Fruit fly (Drosophila melanogaster) whole organism, embryonic: ENCODE measurements around the gene Prp39.

Experiments used
- CG10209 ChIP-seq: fragments of 200-800 bp; sonication (Bioruptor generic); optimal IDR thresholded peaks from 3 replicates; lab custom pipeline; 2017; ENCODE audit warnings: missing biosample characterization, mild to moderate bottlenecking, missing genetic modification characterization, missing genetic modification reagents
- CG10274 ChIP-seq: fragments of 200-800 bp; sonication (Bioruptor generic); optimal IDR thresholded peaks from 3 replicates; lab custom pipeline; 2017; ENCODE audit warnings: missing biosample characterization, mild to moderate bottlenecking, missing genetic modification characterization
- CG10431 ChIP-seq: fragments of 200-800 bp; sonication (Bioruptor generic); optimal IDR thresholded peaks from 3 replicates; lab custom pipeline; 2018; ENCODE audit warnings: missing biosample characterization, mild to moderate bottlenecking, missing genetic modification characterization
- CG10462 ChIP-seq: fragments of 200-800 bp; sonication (Bioruptor generic); optimal IDR thresholded peaks from 2 replicates; lab custom pipeline; 2016; ENCODE audit warnings: missing biosample characterization, missing genetic modification characterization
- CG10979 ChIP-seq: fragments of 200-800 bp; sonication (Bioruptor generic); optimal IDR thresholded peaks from 2 replicates; lab custom pipeline; 2018; ENCODE audit warnings: missing biosample characterization, mild to moderate bottlenecking, missing genetic modification characterization, moderate library complexity
- CG12155 ChIP-seq: fragments of 200-800 bp; sonication (Bioruptor generic); optimal IDR thresholded peaks from 3 replicates; lab custom pipeline; 2016; ENCODE audit warnings: missing biosample characterization, missing genetic modification characterization
- CG1233 ChIP-seq: fragments of 200-800 bp; sonication (Bioruptor generic); optimal IDR thresholded peaks from 4 replicates; lab custom pipeline; 2018; ENCODE audit warnings: missing biosample characterization, mild to moderate bottlenecking, missing genetic modification characterization
- CG12769 ChIP-seq: fragments of 200-800 bp; sonication (Bioruptor generic); optimal IDR thresholded peaks from 2 replicates; lab custom pipeline; 2019; ENCODE audit warnings: missing biosample characterization, mild to moderate bottlenecking, missing genetic modification characterization, moderate library complexity
- CG13424 ChIP-seq: fragments of 200-800 bp; sonication (Bioruptor generic); optimal IDR thresholded peaks from 2 replicates; lab custom pipeline; 2019; ENCODE audit warnings: missing biosample characterization, mild to moderate bottlenecking, missing genetic modification characterization, moderate library complexity
- CG16863 ChIP-seq: fragments of 200-800 bp; sonication (Bioruptor generic); optimal IDR thresholded peaks from 3 replicates; lab custom pipeline; 2016; ENCODE audit warnings: missing biosample characterization, missing genetic modification characterization
- CG17568 ChIP-seq: fragments of 200-800 bp; sonication (Bioruptor generic); optimal IDR thresholded peaks from 2 replicates; lab custom pipeline; 2018; ENCODE audit warnings: missing biosample characterization, mild to moderate bottlenecking, missing genetic modification characterization, moderate library complexity
- CG2116 ChIP-seq: fragments of 200-800 bp; sonication (Bioruptor generic); optimal IDR thresholded peaks from 3 replicates; lab custom pipeline; 2018; ENCODE audit warnings: missing biosample characterization, mild to moderate bottlenecking, missing genetic modification characterization
- CG2129 ChIP-seq: fragments of 200-800 bp; sonication (Bioruptor generic); IDR thresholded peaks from 2 replicates; pipeline ENCODE4 v1.3.6; 2022; ENCODE audit warnings: missing biosample characterization, missing genetic modification characterization; ENCODE audit not compliant: partially characterized antibody
- CG2875 ChIP-seq: fragments of 200-800 bp; sonication (Bioruptor generic); optimal IDR thresholded peaks from 2 replicates; lab custom pipeline; 2017; ENCODE audit warnings: missing biosample characterization, mild to moderate bottlenecking, missing genetic modification characterization, missing genetic modification reagents
- CG31224 ChIP-seq: fragments of 200-800 bp; sonication (Bioruptor generic); IDR thresholded peaks from 2 replicates; pipeline ENCODE4 v1.3.6; 2022; ENCODE audit warnings: missing biosample characterization, missing genetic modification characterization
- CG3281 ChIP-seq: fragments of 200-800 bp; sonication (Bioruptor generic); optimal IDR thresholded peaks from 3 replicates; lab custom pipeline; 2017; ENCODE audit warnings: missing biosample characterization, mild to moderate bottlenecking, missing genetic modification characterization
- CG3847 ChIP-seq: fragments of 200-800 bp; sonication (Bioruptor generic); IDR thresholded peaks from 2 replicates; pipeline ENCODE4 v1.3.6; 2022; ENCODE audit warnings: missing biosample characterization, missing genetic modification characterization
- CG6654 ChIP-seq: fragments of 200-800 bp; sonication (Bioruptor generic); optimal IDR thresholded peaks from 2 replicates; lab custom pipeline; 2017; ENCODE audit warnings: missing biosample characterization, mild to moderate bottlenecking, missing genetic modification characterization
- CG6689 ChIP-seq: fragments of 200-800 bp; sonication (Bioruptor generic); IDR thresholded peaks from 2 replicates; pipeline ENCODE4 v1.3.6; 2022; ENCODE audit warnings: missing biosample characterization, missing genetic modification characterization
- CG6791 ChIP-seq: fragments of 200-800 bp; sonication (Bioruptor generic); IDR thresholded peaks from 3 replicates; pipeline ENCODE4 v1.3.6; 2022; ENCODE audit warnings: missing biosample characterization, missing genetic modification characterization; ENCODE audit not compliant: partially characterized antibody
- CG8290 ChIP-seq, 3 experiments: fragments of 200-800 bp; sonication (Bioruptor generic); optimal IDR thresholded peaks; 2 replicates each; lab custom pipeline; 2016 to 2019; ENCODE audit warnings: missing biosample characterization in 3 of 3, missing genetic modification characterization in 3 of 3, mild to moderate bottlenecking in 2 of 3, moderate library complexity in 1 of 3
- CG8388 ChIP-seq: fragments of 200-800 bp; sonication (Bioruptor generic); optimal IDR thresholded peaks from 2 replicates; lab custom pipeline; 2019; ENCODE audit warnings: missing biosample characterization, mild to moderate bottlenecking, missing genetic modification characterization, moderate library complexity
- CG9727 ChIP-seq: fragments of 200-800 bp; sonication (Bioruptor generic); optimal IDR thresholded peaks from 3 replicates; lab custom pipeline; 2017; ENCODE audit warnings: missing biosample characterization, mild to moderate bottlenecking, missing genetic modification characterization
- CTCF ChIP-seq: fragments of 200-800 bp; sonication (Bioruptor generic); optimal IDR thresholded peaks from 2 replicates; lab custom pipeline; 2017; ENCODE audit warnings: missing biosample characterization, mild to moderate bottlenecking, missing genetic modification characterization, moderate library complexity
- D19B ChIP-seq: fragments of 200-800 bp; sonication (Bioruptor generic); optimal IDR thresholded peaks from 2 replicates; lab custom pipeline; 2017; ENCODE audit warnings: missing biosample characterization, mild to moderate bottlenecking, missing genetic modification characterization
- Doc2 ChIP-seq: fragments of 200-800 bp; sonication (Bioruptor generic); IDR thresholded peaks from 2 replicates; pipeline ENCODE4 v1.3.6; 2022; ENCODE audit warnings: missing biosample characterization, missing genetic modification characterization
- Eip74EF ChIP-seq, 2 experiments: fragments of 200-800 bp in 1 of 2; fragments of >200 bp in 1 of 2; sonication (Bioruptor generic) in 1 of 2; optimal IDR thresholded peaks; 2 replicates each; lab custom pipeline; 2017 to 2019; ENCODE audit warnings: missing biosample characterization in 2 of 2, missing genetic modification characterization in 2 of 2, mild to moderate bottlenecking in 1 of 2, moderate library complexity in 1 of 2
- MBD-R2 ChIP-seq: fragments of 200-800 bp; sonication (Bioruptor generic); IDR thresholded peaks from 2 replicates; pipeline ENCODE4 v1.3.6; 2022; ENCODE audit warnings: missing biosample characterization, missing genetic modification characterization
- MESR4 ChIP-seq: fragments of 200-800 bp; sonication (Bioruptor generic); optimal IDR thresholded peaks from 2 replicates; lab custom pipeline; 2018; ENCODE audit warnings: missing biosample characterization, mild to moderate bottlenecking, missing genetic modification characterization, moderate library complexity
- NC2β ChIP-seq: fragments of 200-800 bp; sonication (Bioruptor generic); optimal IDR thresholded peaks from 2 replicates; lab custom pipeline; 2016; ENCODE audit warnings: missing biosample characterization, missing genetic modification characterization
- Rx ChIP-seq: fragments of 200-800 bp; sonication (Bioruptor generic); IDR thresholded peaks from 2 replicates; pipeline ENCODE4 v1.3.6; 2022; ENCODE audit warnings: missing biosample characterization, missing genetic modification characterization
- Sox102F ChIP-seq: fragments of 200-800 bp; sonication (Bioruptor generic); optimal IDR thresholded peaks from 2 replicates; lab custom pipeline; 2018; ENCODE audit warnings: missing biosample characterization, mild to moderate bottlenecking, missing genetic modification characterization, moderate library complexity
- ap ChIP-seq: fragments of 200-800 bp; sonication (Bioruptor generic); IDR thresholded peaks from 2 replicates; pipeline ENCODE4 v1.3.6; 2022; ENCODE audit warnings: missing biosample characterization, missing genetic modification characterization
- bsh ChIP-seq, 2 experiments: fragments of 200-800 bp; sonication (Bioruptor generic); optimal IDR thresholded peaks; 2 replicates each; lab custom pipeline; 2017 to 2018; ENCODE audit warnings: mild to moderate bottlenecking in 2 of 2, missing biosample characterization in 2 of 2, missing genetic modification characterization in 2 of 2, moderate library complexity in 1 of 2
- cg ChIP-seq: fragments of 200-800 bp; sonication (Bioruptor generic); optimal IDR thresholded peaks from 3 replicates; lab custom pipeline; 2019; ENCODE audit warnings: missing biosample characterization, mild to moderate bottlenecking, missing genetic modification characterization, moderate library complexity
- chinmo ChIP-seq: fragments of 200-800 bp; sonication (Bioruptor generic); IDR thresholded peaks from 4 replicates; pipeline ENCODE4 v1.3.6; 2022; ENCODE audit warnings: missing biosample characterization, missing genetic modification characterization; ENCODE audit not compliant: partially characterized antibody
- chm ChIP-seq: fragments of 200-800 bp; sonication (Bioruptor generic); IDR thresholded peaks from 2 replicates; pipeline ENCODE4 v1.3.6; 2022; ENCODE audit warnings: missing biosample characterization, missing genetic modification characterization
- ci ChIP-seq: fragments of 200-800 bp; sonication (Bioruptor generic); IDR thresholded peaks from 3 replicates; pipeline ENCODE4 v1.3.6; 2022; ENCODE audit warnings: missing biosample characterization, missing genetic modification characterization
- crp ChIP-seq, 2 experiments: fragments of 200-800 bp; sonication (Bioruptor generic); optimal IDR thresholded peaks; 2 replicates in 1 of 2; 3 replicates in 1 of 2; lab custom pipeline; 2017; ENCODE audit warnings: missing biosample characterization in 2 of 2, missing genetic modification characterization in 2 of 2, mild to moderate bottlenecking in 1 of 2, moderate library complexity in 1 of 2
- dati ChIP-seq: fragments of 200-800 bp; sonication (Bioruptor generic); IDR thresholded peaks from 2 replicates; pipeline ENCODE4 v1.3.6; 2022; ENCODE audit warnings: missing biosample characterization, missing genetic modification characterization
- ewg ChIP-seq: fragments of 200-800 bp; sonication (Bioruptor generic); optimal IDR thresholded peaks from 3 replicates; lab custom pipeline; 2017; ENCODE audit warnings: mild to moderate bottlenecking, missing biosample characterization, missing genetic modification reagents, missing genetic modification characterization
- fd102C ChIP-seq: fragments of 200-800 bp; sonication (Bioruptor generic); optimal IDR thresholded peaks from 2 replicates; lab custom pipeline; 2018; ENCODE audit warnings: missing biosample characterization, mild to moderate bottlenecking, missing genetic modification characterization, moderate library complexity
- fru ChIP-seq: fragments of >200 bp; optimal IDR thresholded peaks from 2 replicates; lab custom pipeline; 2017
- gro ChIP-seq: fragments of 200-800 bp; sonication (Bioruptor generic); optimal IDR thresholded peaks from 2 replicates; lab custom pipeline; 2016; ENCODE audit warnings: missing biosample characterization, missing genetic modification characterization
- psq ChIP-seq: fragments of 200-800 bp; sonication (Bioruptor generic); optimal IDR thresholded peaks from 2 replicates; lab custom pipeline; 2017; ENCODE audit warnings: missing biosample characterization, missing genetic modification characterization
- sd ChIP-seq: fragments of 200-800 bp; sonication (Bioruptor generic); optimal IDR thresholded peaks from 3 replicates; lab custom pipeline; 2018; ENCODE audit warnings: missing biosample characterization, mild to moderate bottlenecking, missing genetic modification characterization, moderate library complexity
- so ChIP-seq: fragments of 200-800 bp; sonication (Bioruptor generic); IDR thresholded peaks from 3 replicates; pipeline ENCODE4 v1.3.6; 2022; ENCODE audit warnings: missing biosample characterization, missing genetic modification characterization
- sqz ChIP-seq: fragments of 200-800 bp; sonication (Bioruptor generic); optimal IDR thresholded peaks from 3 replicates; lab custom pipeline; 2018; ENCODE audit warnings: missing biosample characterization, mild to moderate bottlenecking, missing genetic modification characterization
- stwl ChIP-seq: fragments of 200-800 bp; sonication (Bioruptor generic); optimal IDR thresholded peaks from 3 replicates; lab custom pipeline; 2018; ENCODE audit warnings: missing biosample characterization, mild to moderate bottlenecking, missing genetic modification characterization, moderate library complexity
- unpg ChIP-seq: fragments of 200-800 bp; sonication (Bioruptor generic); optimal IDR thresholded peaks from 3 replicates; lab custom pipeline; 2018; ENCODE audit warnings: missing biosample characterization, mild to moderate bottlenecking, missing genetic modification characterization, moderate library complexity

Gene Prp39

dm6 chr3R:28858241-28858647, 46.3 kb downstream of the Prp39 start (continued):
- TF ChIP-seq CG8290 (GFP tag; optimal IDR thresholded peaks at IDR 0.05; lab: Kevin White, UChicago) (peak; percentile 24), CG8290 (tag; optimal IDR thresholded peaks at IDR 0.05; lab: Kevin White, UChicago) (no peak), CG8388 (GFP tag; lab: Kevin White, UChicago) (no peak), CG12155 (GFP tag; lab: Kevin White, UChicago) (no peak), psq (no peak), ewg (GFP tag; lab: Kevin White, UChicago) (peak; percentile 27), D19B (GFP tag; lab: Kevin White, UChicago) (no peak), unpg (GFP tag; lab: Kevin White, UChicago) (no peak), CG16863 (no peak), Eip74EF (GFP tag; optimal IDR thresholded peaks at IDR 0.05; lab: Kevin White, UChicago) (no peak), CG2875 (GFP tag; lab: Kevin White, UChicago) (no peak), CG6689 (GFP tag; lab: Robert Waterston, UW) (no peak), CG2129 (GFP tag; lab: Robert Waterston, UW) (no peak), sqz (GFP tag; lab: Kevin White, UChicago) (peak; percentile 80), CG3281 (GFP tag; lab: Kevin White, UChicago) (no peak), CG2116 (GFP tag; lab: Kevin White, UChicago) (peak; percentile 26), bsh (GFP tag; optimal IDR thresholded peaks at IDR 0.05; lab: Kevin White, UChicago) (peak in 1 of 2 experiments; percentile 90), ap (no peak), CG6654 (GFP tag; lab: Kevin White, UChicago) (no peak), CG31224 (GFP tag; lab: Robert Waterston, UW) (no peak), CG10274 (GFP tag; lab: Kevin White, UChicago) (no peak), fd102C (GFP tag; lab: Kevin White, UChicago) (no peak), MBD-R2 (GFP tag; lab: Robert Waterston, UW) (no peak), CG9727 (no peak), so (no peak), Doc2 (GFP tag; lab: Robert Waterston, UW) (no peak), chm (GFP tag; lab: Robert Waterston, UW) (peak; percentile 18; the same call in 1 of the 2 replicates), CG10431 (GFP tag; lab: Kevin White, UChicago) (no peak), dati (GFP tag; lab: Robert Waterston, UW) (no peak), cg (GFP tag; lab: Kevin White, UChicago) (peak; percentile 81), CG3847 (GFP tag; lab: Robert Waterston, UW) (no peak), gro (GFP tag; lab: Kevin White, UChicago) (no peak), CG1233 (GFP tag; lab: Kevin White, UChicago) (no peak), CTCF (GFP tag; lab: Kevin White, UChicago) (peak; percentile 4), ci (GFP tag; lab: Robert Waterston, UW) (peak; percentile 16; the same call in 1 of the 3 replicates), Rx (GFP tag; lab: Robert Waterston, UW) (no peak), fru (no peak), CG6791 (peak; percentile 30; the same call in 1 of the 3 replicates), crp (GFP tag; optimal IDR thresholded peaks at IDR 0.05; lab: Kevin White, UChicago) (no peak), CG10979 (tag; lab: Kevin White, UChicago) (no peak), CG10209 (GFP tag; lab: Kevin White, UChicago) (no peak), stwl (peak; percentile 35), CG10462 (GFP tag; lab: Kevin White, UChicago) (no peak), Sox102F (no peak), CG17568 (no peak), NC2β (GFP tag; lab: Kevin White, UChicago) (no peak), sd (tag; lab: Kevin White, UChicago) (peak; percentile 21), chinmo (GFP tag; lab: Robert Waterston, UW) (peak; percentile 84; the same call in 3 of the 4 replicates), CG12769 (peak; percentile 9), CG13424 (tag; lab: Kevin White, UChicago) (no peak), MESR4 (no peak)
